Fruit fly (Drosophila melanogaster) whole organism, embryonic: ENCODE data around the gene CG5835.

Experiments used
- CG10543 ChIP-seq: fragments of 200-800 bp; sonication (Bioruptor generic); optimal IDR thresholded peaks from 3 replicates; lab custom pipeline; 2017; ENCODE audit warnings: missing biosample characterization, mild to moderate bottlenecking, missing genetic modification characterization, moderate library complexity
- CG11085 ChIP-seq: fragments of 200-800 bp; sonication (Bioruptor generic); IDR thresholded peaks from 2 replicates; pipeline ENCODE4 v1.3.6; 2022; ENCODE audit warnings: missing biosample characterization, missing genetic modification characterization
- CG11504 ChIP-seq: fragments of 200-800 bp; sonication (Bioruptor generic); optimal IDR thresholded peaks from 3 replicates; lab custom pipeline; 2019; ENCODE audit warnings: missing biosample characterization, mild to moderate bottlenecking, missing genetic modification characterization, moderate library complexity
- CG11695 ChIP-seq: fragments of 200-800 bp; sonication (Bioruptor generic); IDR thresholded peaks from 3 replicates; pipeline ENCODE4 v1.3.6; 2022; ENCODE audit warnings: missing biosample characterization, missing genetic modification characterization
- CG12071 ChIP-seq: fragments of 200-800 bp; sonication (Bioruptor generic); optimal IDR thresholded peaks from 3 replicates; lab custom pipeline; 2018; ENCODE audit warnings: missing biosample characterization, mild to moderate bottlenecking, missing genetic modification characterization
- CG12744 ChIP-seq: fragments of 200-800 bp; sonication (Bioruptor generic); optimal IDR thresholded peaks from 2 replicates; lab custom pipeline; 2016; ENCODE audit warnings: missing biosample characterization, missing genetic modification characterization
- CG1647 ChIP-seq: fragments of 200-800 bp; sonication (Bioruptor generic); optimal IDR thresholded peaks from 3 replicates; lab custom pipeline; 2016; ENCODE audit warnings: missing biosample characterization, missing genetic modification characterization
- CG1792 ChIP-seq: fragments of 200-800 bp; sonication (Bioruptor generic); optimal IDR thresholded peaks from 2 replicates; lab custom pipeline; 2016; ENCODE audit warnings: missing biosample characterization, missing genetic modification characterization
- CG1832 ChIP-seq: fragments of 200-800 bp; sonication (Bioruptor generic); optimal IDR thresholded peaks from 2 replicates; lab custom pipeline; 2017; ENCODE audit warnings: missing biosample characterization, mild to moderate bottlenecking, missing genetic modification characterization, inconsistent platforms
- CG2120 ChIP-seq: fragments of 200-800 bp; sonication (Bioruptor generic); optimal IDR thresholded peaks from 3 replicates; lab custom pipeline; 2016; ENCODE audit warnings: missing biosample characterization, missing genetic modification characterization
- CG2202 ChIP-seq: fragments of 200-800 bp; sonication (Bioruptor generic); optimal IDR thresholded peaks from 2 replicates; lab custom pipeline; 2018; ENCODE audit warnings: missing biosample characterization, mild to moderate bottlenecking, missing genetic modification characterization
- CG2889 ChIP-seq: fragments of 200-800 bp; sonication (Bioruptor generic); IDR thresholded peaks from 3 replicates; pipeline ENCODE4 v1.3.6; 2022; ENCODE audit warnings: missing biosample characterization, missing genetic modification characterization
- CG34224 ChIP-seq: fragments of 200-800 bp; sonication (Bioruptor generic); IDR thresholded peaks from 3 replicates; pipeline ENCODE4 v1.3.6; 2022; ENCODE audit warnings: missing biosample characterization, missing genetic modification characterization; ENCODE audit not compliant: partially characterized antibody
- CG34422 ChIP-seq: fragments of 200-800 bp; sonication (Bioruptor generic); IDR thresholded peaks from 3 replicates; pipeline ENCODE4 v1.3.6; 2022; ENCODE audit warnings: missing biosample characterization, missing genetic modification characterization
- CG3847 ChIP-seq: fragments of 200-800 bp; sonication (Bioruptor generic); IDR thresholded peaks from 2 replicates; pipeline ENCODE4 v1.3.6; 2022; ENCODE audit warnings: missing biosample characterization, missing genetic modification characterization
- CG5180 ChIP-seq: fragments of 200-800 bp; sonication (Bioruptor generic); optimal IDR thresholded peaks from 3 replicates; lab custom pipeline; 2017; ENCODE audit warnings: missing biosample characterization, missing genetic modification characterization, mild to moderate bottlenecking, moderate library complexity, missing genetic modification reagents
- CG6791 ChIP-seq: fragments of 200-800 bp; sonication (Bioruptor generic); IDR thresholded peaks from 3 replicates; pipeline ENCODE4 v1.3.6; 2022; ENCODE audit warnings: missing biosample characterization, missing genetic modification characterization; ENCODE audit not compliant: partially characterized antibody
- CG8359 ChIP-seq: fragments of 200-800 bp; sonication (Bioruptor generic); optimal IDR thresholded peaks from 2 replicates; lab custom pipeline; 2017; ENCODE audit warnings: missing biosample characterization, mild to moderate bottlenecking, missing genetic modification characterization, borderline replicate concordance
- CG9817 ChIP-seq: fragments of 200-800 bp; sonication (Bioruptor generic); optimal IDR thresholded peaks from 2 replicates; lab custom pipeline; 2018; ENCODE audit warnings: missing biosample characterization, mild to moderate bottlenecking, missing genetic modification characterization, moderate library complexity
- Ets65A ChIP-seq: fragments of 200-800 bp; sonication (Bioruptor generic); peaks from one replicate; lab custom pipeline; 2016; ENCODE audit warnings: missing biosample characterization, missing genetic modification characterization
- Fer1 ChIP-seq: fragments of 200-800 bp; sonication (Bioruptor generic); optimal IDR thresholded peaks from 2 replicates; lab custom pipeline; 2017; ENCODE audit warnings: missing biosample characterization, mild to moderate bottlenecking, missing genetic modification characterization
- GATAe ChIP-seq: fragments of 200-800 bp; sonication (Bioruptor generic); conservative IDR thresholded peaks from 2 replicates; pipeline ENCODE4 v1.3.6; 2022; ENCODE audit warnings: missing biosample characterization, missing genetic modification characterization
- Hsf ChIP-seq: fragments of 200-800 bp; sonication (Bioruptor generic); optimal IDR thresholded peaks from 3 replicates; lab custom pipeline; 2016; ENCODE audit warnings: missing biosample characterization, missing genetic modification characterization
- MESR4 ChIP-seq: fragments of 200-800 bp; sonication (Bioruptor generic); optimal IDR thresholded peaks from 2 replicates; lab custom pipeline; 2018; ENCODE audit warnings: missing biosample characterization, mild to moderate bottlenecking, missing genetic modification characterization, moderate library complexity
- Meics ChIP-seq: fragments of 200-800 bp; sonication (Bioruptor generic); optimal IDR thresholded peaks from 2 replicates; lab custom pipeline; 2017; ENCODE audit warnings: missing biosample characterization, mild to moderate bottlenecking, missing genetic modification characterization
- Poxn ChIP-seq: fragments of 200-800 bp; sonication (Bioruptor generic); IDR thresholded peaks from 2 replicates; pipeline ENCODE4 v1.3.6; 2022; ENCODE audit warnings: missing biosample characterization, missing genetic modification characterization
- Sox102F ChIP-seq: fragments of 200-800 bp; sonication (Bioruptor generic); optimal IDR thresholded peaks from 2 replicates; lab custom pipeline; 2018; ENCODE audit warnings: missing biosample characterization, mild to moderate bottlenecking, missing genetic modification characterization, moderate library complexity
- Spps ChIP-seq: fragments of 200-800 bp; sonication (Bioruptor generic); optimal IDR thresholded peaks from 2 replicates; lab custom pipeline; 2018; ENCODE audit warnings: missing biosample characterization, mild to moderate bottlenecking, missing genetic modification characterization
- TFAM ChIP-seq: fragments of 200-800 bp; sonication (Bioruptor generic); optimal IDR thresholded peaks from 2 replicates; lab custom pipeline; 2017; ENCODE audit warnings: missing biosample characterization, missing genetic modification characterization, inconsistent platforms
- Xrp1 ChIP-seq: fragments of 200-800 bp; sonication (Bioruptor generic); IDR thresholded peaks from 2 replicates; pipeline ENCODE4 v1.3.6; 2022; ENCODE audit warnings: missing biosample characterization, missing genetic modification characterization
- cato ChIP-seq: fragments of 200-800 bp; sonication (Bioruptor generic); optimal IDR thresholded peaks from 2 replicates; lab custom pipeline; 2016; ENCODE audit warnings: missing biosample characterization, missing genetic modification characterization, borderline replicate concordance
- dati ChIP-seq: fragments of 200-800 bp; sonication (Bioruptor generic); IDR thresholded peaks from 2 replicates; pipeline ENCODE4 v1.3.6; 2022; ENCODE audit warnings: missing biosample characterization, missing genetic modification characterization
- dm ChIP-seq: fragments of 200-800 bp; sonication (Bioruptor generic); optimal IDR thresholded peaks from 3 replicates; lab custom pipeline; 2016; ENCODE audit warnings: missing biosample characterization, missing genetic modification characterization
- dpn ChIP-seq, 2 experiments: fragments of 200-800 bp; sonication (Bioruptor generic); optimal IDR thresholded peaks; 3 replicates each; lab custom pipeline; 2016; ENCODE audit warnings: missing biosample characterization in 2 of 2, missing genetic modification characterization in 2 of 2
- gcm ChIP-seq: fragments of 200-800 bp; sonication (Bioruptor generic); optimal IDR thresholded peaks from 2 replicates; lab custom pipeline; 2019; ENCODE audit warnings: missing biosample characterization, mild to moderate bottlenecking, missing genetic modification characterization, moderate library complexity
- grn ChIP-seq: fragments of 200-800 bp; sonication (Bioruptor generic); optimal IDR thresholded peaks from 3 replicates; lab custom pipeline; 2017; ENCODE audit warnings: missing biosample characterization, missing genetic modification characterization
- jing ChIP-seq: fragments of 200-800 bp; sonication (Bioruptor generic); optimal IDR thresholded peaks from 2 replicates; lab custom pipeline; 2018; ENCODE audit warnings: missing biosample characterization, mild to moderate bottlenecking, missing genetic modification characterization
- lbe ChIP-seq: fragments of 200-800 bp; sonication (Bioruptor generic); optimal IDR thresholded peaks from 2 replicates; lab custom pipeline; 2016; ENCODE audit warnings: missing biosample characterization, mild to moderate bottlenecking, missing genetic modification characterization
- lilli ChIP-seq: fragments of 200-800 bp; sonication (Bioruptor generic); optimal IDR thresholded peaks from 3 replicates; lab custom pipeline; 2016; ENCODE audit warnings: missing biosample characterization, missing genetic modification characterization
- lmd ChIP-seq: fragments of 200-800 bp; sonication (Bioruptor generic); IDR thresholded peaks from 2 replicates; pipeline ENCODE4 v1.3.6; 2022; ENCODE audit warnings: missing biosample characterization, missing genetic modification characterization
- mirr ChIP-seq: fragments of 200-800 bp; sonication (Bioruptor generic); optimal IDR thresholded peaks from 3 replicates; lab custom pipeline; 2018; ENCODE audit warnings: missing biosample characterization, mild to moderate bottlenecking, missing genetic modification characterization
- nerfin-1 ChIP-seq: fragments of 200-800 bp; sonication (Bioruptor generic); optimal IDR thresholded peaks from 3 replicates; lab custom pipeline; 2019; ENCODE audit warnings: missing biosample characterization, mild to moderate bottlenecking, missing genetic modification characterization, moderate library complexity
- pan ChIP-seq, 4 experiments: fragments of >200 bp in 3 of 4; fragments of 200-800 bp in 1 of 4; sonication (Bioruptor generic) in 1 of 4; optimal IDR thresholded peaks in 3 of 4; IDR thresholded peaks in 1 of 4; 2 replicates each; pipeline versions ENCODE4 v1.3.6 to Lab custom; 2017 to 2022; ENCODE audit warnings: missing biosample characterization in 2 of 4, missing genetic modification characterization in 2 of 4, mixed read lengths in 1 of 4
- peb ChIP-seq: fragments of 200-800 bp; sonication (Bioruptor generic); IDR thresholded peaks from 2 replicates; pipeline ENCODE4 v1.3.6; 2022; ENCODE audit warnings: missing biosample characterization, missing genetic modification characterization
- pzg ChIP-seq: fragments of 200-800 bp; sonication (Bioruptor generic); optimal IDR thresholded peaks from 3 replicates; lab custom pipeline; 2018; ENCODE audit warnings: missing biosample characterization, mild to moderate bottlenecking, missing genetic modification characterization, moderate library complexity
- scrt ChIP-seq: fragments of 200-800 bp; sonication (Bioruptor generic); optimal IDR thresholded peaks from 2 replicates; lab custom pipeline; 2018; ENCODE audit warnings: missing biosample characterization, mild to moderate bottlenecking, missing genetic modification characterization, moderate library complexity
- sima ChIP-seq: fragments of 200-800 bp; sonication (Bioruptor generic); optimal IDR thresholded peaks from 2 replicates; lab custom pipeline; 2016; ENCODE audit warnings: missing biosample characterization, missing genetic modification characterization
- slbo ChIP-seq: fragments of 200-800 bp; sonication (Bioruptor generic); IDR thresholded peaks from 2 replicates; pipeline ENCODE4 v1.3.6; 2022; ENCODE audit warnings: missing biosample characterization, missing genetic modification characterization
- unpg ChIP-seq: fragments of 200-800 bp; sonication (Bioruptor generic); optimal IDR thresholded peaks from 3 replicates; lab custom pipeline; 2018; ENCODE audit warnings: missing biosample characterization, mild to moderate bottlenecking, missing genetic modification characterization, moderate library complexity

CG5835 gene

DNA sequence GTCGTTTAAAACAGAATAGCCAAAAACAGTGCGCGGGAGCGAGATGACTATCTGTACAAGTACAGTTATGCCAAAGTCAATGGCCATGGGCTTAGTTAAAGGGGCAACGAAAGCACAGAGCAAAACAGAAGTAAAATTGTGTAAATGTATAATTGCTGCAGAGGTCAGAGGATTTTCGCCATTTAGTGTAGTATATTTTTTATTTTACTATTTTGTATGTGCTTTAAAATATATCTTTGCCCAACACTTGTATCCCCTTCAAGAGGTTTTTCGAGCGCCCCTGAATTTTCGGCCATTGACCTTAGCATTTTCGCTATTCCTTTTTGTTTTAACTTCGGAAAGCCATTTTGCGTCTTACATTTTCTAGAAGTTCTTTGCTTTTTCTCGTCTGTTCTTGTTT is 4.5 kb upstream of the CG5835 start (continued):
- TF ChIP-seq CG1647 (GFP tag; lab: Kevin White, UChicago) = no peak
- no peak for TF ChIP-seq GATAe (GFP tag; lab: Robert Waterston, UW)
- no peak for TF ChIP-seq CG9817
- TF ChIP-seq dm (GFP tag; lab: Kevin White, UChicago) = no peak
- TF ChIP-seq Hsf (GFP tag; lab: Kevin White, UChicago) = no peak
- no peak for TF ChIP-seq pan (optimal IDR thresholded peaks at IDR 0.05; lab: Kevin White, UChicago)
- peak in 1 of 2 experiments; percentile 29 for TF ChIP-seq pan (GFP tag; optimal IDR thresholded peaks at IDR 0.05 in 1 of 2, IDR thresholded peaks at IDR 0.05 in 1 of 2)
- no peak for TF ChIP-seq CG5180 (GFP tag; lab: Kevin White, UChicago)
- no peak for TF ChIP-seq Fer1 (GFP tag; lab: Kevin White, UChicago)
- TF ChIP-seq CG12744 (GFP tag; lab: Kevin White, UChicago) = no peak
- TF ChIP-seq cato = no peak
- peak; percentile 22 for TF ChIP-seq CG2120 (GFP tag; lab: Kevin White, UChicago)
- TF ChIP-seq Sox102F (GFP tag; lab: Kevin White, UChicago) = peak; percentile 23
- no peak for TF ChIP-seq CG34422 (GFP tag; lab: Robert Waterston, UW)
- TF ChIP-seq MESR4 = no peak
- TF ChIP-seq Xrp1 (GFP tag; lab: Robert Waterston, UW) = peak; percentile 23; the same call in 1 of the 2 replicates
- TF ChIP-seq CG10543 (GFP tag; lab: Kevin White, UChicago) = no peak
- TF ChIP-seq CG11504 = peak; percentile 24
- TF ChIP-seq CG3847 = 0 out of 2 replicates have a peak, but pooled peaks have one; percentile 9
- TF ChIP-seq CG2889 (GFP tag; lab: Robert Waterston, UW) = no peak
- TF ChIP-seq Meics (GFP tag; lab: Kevin White, UChicago) = no peak
- no peak for TF ChIP-seq Poxn (GFP tag; lab: Robert Waterston, UW)
- TF ChIP-seq CG11085 (GFP tag; lab: Robert Waterston, UW) = no peak
- TF ChIP-seq unpg (GFP tag; lab: Kevin White, UChicago) = peak; percentile 3
- no peak for TF ChIP-seq CG12071 (GFP tag; lab: Kevin White, UChicago)
- no peak for TF ChIP-seq pzg (GFP tag; lab: Kevin White, UChicago)
- TF ChIP-seq grn (GFP tag; lab: Kevin White, UChicago) = no peak
- no peak for TF ChIP-seq lmd (GFP tag; lab: Robert Waterston, UW)
- TF ChIP-seq, all 482 proteins: peak for 52

DNA sequence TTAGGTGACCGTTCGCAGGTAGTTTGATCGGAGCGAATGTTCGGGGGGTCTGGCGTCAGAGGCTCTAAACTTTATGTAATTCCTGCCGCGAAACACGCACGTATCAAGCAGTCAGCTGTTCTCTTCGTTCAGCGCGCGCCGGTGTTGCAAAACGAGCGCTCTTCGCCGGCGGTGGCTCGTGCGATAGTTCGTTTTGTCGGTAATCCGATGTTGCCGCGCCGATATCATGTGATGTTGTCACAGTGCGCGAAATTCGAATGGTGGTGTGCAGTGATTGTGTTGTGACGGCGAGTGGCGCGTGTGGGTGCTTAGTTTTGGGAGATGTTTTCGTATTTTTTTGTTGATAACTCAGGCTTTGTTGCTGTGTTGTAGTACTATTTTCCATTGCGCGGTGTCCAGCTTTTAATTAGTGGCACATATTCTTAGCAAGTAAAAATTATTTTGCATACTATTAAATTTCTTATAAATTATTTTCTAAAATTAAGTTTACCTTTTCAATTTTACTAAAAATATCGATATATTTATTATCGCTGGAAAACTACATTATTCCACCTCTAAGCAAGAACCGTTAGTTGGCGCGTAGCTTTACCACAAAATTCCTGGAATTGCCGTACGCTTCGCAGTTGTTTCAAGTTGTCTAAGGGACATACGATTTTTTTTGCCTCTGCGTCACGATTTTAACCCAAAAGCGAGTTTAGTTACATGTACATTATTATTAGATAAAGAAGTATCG is 3.4 kb upstream of the CG5835 start, which contains the start of gene nanos:
Gene nanos, plus strand, starts transcription at position 569 of the 733 bp plus-strand sequence.
- peak; percentile 99 for TF ChIP-seq CG34224 (GFP tag; lab: Robert Waterston, UW)
- no peak for TF ChIP-seq TFAM (GFP tag; lab: Kevin White, UChicago)
- TF ChIP-seq CG8359 (GFP tag; lab: Kevin White, UChicago) = no peak
- peak; percentile 11 for TF ChIP-seq CG1792 (GFP tag; lab: Kevin White, UChicago)
- no peak for TF ChIP-seq gcm (GFP tag; lab: Kevin White, UChicago)
- TF ChIP-seq CG1832 (GFP tag; lab: Kevin White, UChicago) = no peak
- TF ChIP-seq scrt (GFP tag; lab: Kevin White, UChicago) = no peak
- TF ChIP-seq dpn (GFP tag; optimal IDR thresholded peaks at IDR 0.05; lab: Kevin White, UChicago) = peak; percentile 75 to 77
- peak; percentile 99 for TF ChIP-seq CG6791 (GFP tag; lab: Robert Waterston, UW)
- TF ChIP-seq jing (GFP tag; lab: Kevin White, UChicago) = no peak
- TF ChIP-seq peb (GFP tag; lab: Robert Waterston, UW) = no peak
- TF ChIP-seq CG11085 (GFP tag; lab: Robert Waterston, UW) = peak; percentile 57; the same call in 1 of the 2 replicates
- TF ChIP-seq lilli = peak; percentile 83
- TF ChIP-seq Spps = no peak
- peak; percentile 78 for TF ChIP-seq MESR4
- TF ChIP-seq lbe (GFP tag; lab: Kevin White, UChicago) = peak; percentile 13
- peak; percentile 63 for TF ChIP-seq mirr (GFP tag; lab: Kevin White, UChicago)
- TF ChIP-seq CG11695 (GFP tag; lab: Robert Waterston, UW) = no peak
- no peak for TF ChIP-seq sima (GFP tag; lab: Kevin White, UChicago)
- peak; percentile 14 for TF ChIP-seq nerfin-1 (tag; lab: Kevin White, UChicago)
- TF ChIP-seq slbo = peak; percentile 86
- peak; percentile 96 for TF ChIP-seq Ets65A (GFP tag; lab: Kevin White, UChicago)
- no peak for TF ChIP-seq CG2202 (tag; lab: Kevin White, UChicago)
- TF ChIP-seq dati (GFP tag; lab: Robert Waterston, UW) = no peak
